Worm (Caenorhabditis elegans) whole organism, L2 larva: ENCODE measurements around the gene npr-43.

Experiments used
- C34F6.9 ChIP-seq: fragments of 150-350 bp; optimal IDR thresholded peaks from 2 replicates; lab custom pipeline; 2014; ENCODE audit warnings: missing biosample characterization, missing genetic modification characterization
- F13H6.1 ChIP-seq: sonication (generic microtip); optimal IDR thresholded peaks from 2 replicates; lab custom pipeline; 2016; ENCODE audit warnings: missing genetic modification characterization, missing compliant biosample characterization
- R02D3.7 ChIP-seq: fragments of 150-350 bp; optimal IDR thresholded peaks from 2 replicates; lab custom pipeline; 2014; ENCODE audit warnings: missing biosample characterization, missing genetic modification characterization
- Y55F3AM.14 ChIP-seq: fragments of 200-800 bp; sonication (Bioruptor generic); optimal IDR thresholded peaks from 2 replicates; lab custom pipeline; 2018; ENCODE audit warnings: mild to moderate bottlenecking, missing genetic modification characterization, missing compliant biosample characterization
- alr-1 ChIP-seq: fragments of 150-350 bp; optimal IDR thresholded peaks from 2 replicates; lab custom pipeline; 2014; ENCODE audit warnings: missing biosample characterization, missing genetic modification characterization
- ama-1 ChIP-seq: fragments of 150-350 bp; optimal IDR thresholded peaks from 2 replicates; lab custom pipeline; 2018; ENCODE audit warnings: inconsistent platforms
- blmp-1 ChIP-seq: sonication (generic microtip); optimal IDR thresholded peaks from 2 replicates; lab custom pipeline; 2017; ENCODE audit warnings: missing genetic modification characterization, mild to moderate bottlenecking, missing compliant biosample characterization, antibody characterized with exemption, moderate library complexity; ENCODE audit not compliant: insufficient read depth
- ceh-16 ChIP-seq: fragments of 150-350 bp; optimal IDR thresholded peaks from 2 replicates; lab custom pipeline; 2014; ENCODE audit warnings: missing biosample characterization, missing genetic modification characterization
- ceh-82 ChIP-seq: fragments of 150-350 bp; optimal IDR thresholded peaks from 2 replicates; lab custom pipeline; 2014; ENCODE audit warnings: missing biosample characterization, missing genetic modification characterization
- crh-2 ChIP-seq: sonication (generic microtip); optimal IDR thresholded peaks from 2 replicates; lab custom pipeline; 2017; ENCODE audit warnings: missing biosample characterization, missing genetic modification characterization
- dmd-4 ChIP-seq: sonication (generic microtip); optimal IDR thresholded peaks from 2 replicates; lab custom pipeline; 2017; ENCODE audit warnings: missing biosample characterization, missing genetic modification characterization
- egl-27 ChIP-seq: sonication (generic microtip); optimal IDR thresholded peaks from 3 replicates; lab custom pipeline; 2017; ENCODE audit warnings: missing biosample characterization, missing genetic modification reagents, missing genetic modification characterization
- elt-3 ChIP-seq: sonication (generic microtip); optimal IDR thresholded peaks from 2 replicates; lab custom pipeline; 2017; ENCODE audit warnings: missing biosample characterization, missing genetic modification characterization
- fos-1 ChIP-seq: fragments of 150-350 bp; optimal IDR thresholded peaks from 2 replicates; lab custom pipeline; 2014; ENCODE audit warnings: missing biosample characterization, missing genetic modification characterization
- gmeb-1 ChIP-seq: fragments of 150-350 bp; optimal IDR thresholded peaks from 2 replicates; lab custom pipeline; 2014; ENCODE audit warnings: missing biosample characterization, missing genetic modification characterization
- lin-11 ChIP-seq: fragments of 150-350 bp; sonication (generic microtip); optimal IDR thresholded peaks from 2 replicates; lab custom pipeline; 2014; ENCODE audit warnings: missing biosample characterization, missing genetic modification characterization, inconsistent platforms, mixed read lengths
- lsy-2 ChIP-seq, 2 experiments: fragments of 150-350 bp in 1 of 2; sonication (generic microtip) in 1 of 2; optimal IDR thresholded peaks; 2 replicates each; lab custom pipeline; 2014 to 2017; ENCODE audit warnings: missing biosample characterization in 2 of 2, missing genetic modification characterization in 2 of 2
- mab-5 ChIP-seq: fragments of 150-350 bp; optimal IDR thresholded peaks from 2 replicates; lab custom pipeline; 2014; ENCODE audit warnings: missing biosample characterization, missing genetic modification characterization
- mbf-1 ChIP-seq: sonication (generic microtip); optimal IDR thresholded peaks from 2 replicates; lab custom pipeline; 2017; ENCODE audit warnings: missing biosample characterization, missing genetic modification characterization
- mdl-1 ChIP-seq, 2 experiments: fragments of 150-350 bp in 1 of 2; sonication (generic microtip) in 1 of 2; optimal IDR thresholded peaks; 2 replicates each; lab custom pipeline; 2017; ENCODE audit warnings: missing biosample characterization in 2 of 2, missing genetic modification characterization in 2 of 2
- nhr-10 ChIP-seq: sonication (generic microtip); optimal IDR thresholded peaks from 2 replicates; lab custom pipeline; 2017; ENCODE audit warnings: missing biosample characterization, missing genetic modification characterization
- nhr-12 ChIP-seq: fragments of 150-350 bp; optimal IDR thresholded peaks from 2 replicates; lab custom pipeline; 2014; ENCODE audit warnings: missing biosample characterization, missing genetic modification characterization
- nhr-21 ChIP-seq: fragments of 150-350 bp; optimal IDR thresholded peaks from 2 replicates; lab custom pipeline; 2014; ENCODE audit warnings: missing biosample characterization, missing genetic modification characterization
- nhr-23 ChIP-seq: fragments of 150-350 bp; optimal IDR thresholded peaks from 2 replicates; lab custom pipeline; 2014; ENCODE audit warnings: missing biosample characterization, missing genetic modification reagents, missing genetic modification characterization
- nhr-25 ChIP-seq: fragments of 150-350 bp; sonication (generic microtip); optimal IDR thresholded peaks from 3 replicates; lab custom pipeline; 2014; ENCODE audit warnings: missing biosample characterization, missing genetic modification characterization
- nhr-6 ChIP-seq: fragments of 150-350 bp; optimal IDR thresholded peaks from 2 replicates; lab custom pipeline; 2014; ENCODE audit warnings: missing biosample characterization, missing genetic modification characterization
- nhr-77 ChIP-seq: fragments of 150-350 bp; optimal IDR thresholded peaks from 2 replicates; lab custom pipeline; 2014; ENCODE audit warnings: missing biosample characterization, missing genetic modification characterization
- peb-1 ChIP-seq: fragments of 150-350 bp; optimal IDR thresholded peaks from 2 replicates; lab custom pipeline; 2014; ENCODE audit warnings: missing biosample characterization, missing genetic modification characterization
- sem-4 ChIP-seq: fragments of 150-350 bp; optimal IDR thresholded peaks from 2 replicates; lab custom pipeline; 2014; ENCODE audit warnings: missing biosample characterization, missing genetic modification reagents, missing genetic modification characterization
- skn-1 ChIP-seq: sonication (generic microtip); optimal IDR thresholded peaks from 2 replicates; lab custom pipeline; 2017; ENCODE audit warnings: missing biosample characterization, missing genetic modification characterization
- sma-3 ChIP-seq: sonication (generic microtip); optimal IDR thresholded peaks from 2 replicates; lab custom pipeline; 2016; ENCODE audit warnings: missing genetic modification reagents, missing genetic modification characterization, missing compliant biosample characterization
- sma-9 ChIP-seq, 2 experiments: fragments of 150-350 bp in 1 of 2; sonication (generic microtip) in 1 of 2; optimal IDR thresholded peaks; 2 replicates each; lab custom pipeline; 2014 to 2016; ENCODE audit warnings: missing genetic modification characterization in 2 of 2, mild to moderate bottlenecking in 1 of 2, missing biosample characterization in 1 of 2, missing compliant biosample characterization in 1 of 2, missing genetic modification reagents in 1 of 2, moderate library complexity in 1 of 2
- snpc-4 ChIP-seq: fragments of 150-350 bp; optimal IDR thresholded peaks from 2 replicates; lab custom pipeline; 2014; ENCODE audit warnings: missing biosample characterization, missing genetic modification characterization
- unc-39 ChIP-seq: fragments of 150-350 bp; optimal IDR thresholded peaks from 2 replicates; lab custom pipeline; 2014; ENCODE audit warnings: missing biosample characterization, missing genetic modification characterization
- unc-55 ChIP-seq: fragments of 150-350 bp; sonication (generic microtip); optimal IDR thresholded peaks from 3 replicates; lab custom pipeline; 2014; ENCODE audit warnings: missing biosample characterization, missing genetic modification reagents, missing genetic modification characterization
- unc-62 ChIP-seq: fragments of 150-350 bp; optimal IDR thresholded peaks from 2 replicates; lab custom pipeline; 2014; ENCODE audit warnings: missing biosample characterization, missing genetic modification reagents, missing genetic modification characterization
- zag-1 ChIP-seq: fragments of 150-350 bp; optimal IDR thresholded peaks from 2 replicates; lab custom pipeline; 2014; ENCODE audit warnings: missing biosample characterization, missing genetic modification characterization
- ztf-1 ChIP-seq: fragments of 200-800 bp; sonication (Bioruptor generic); conservative IDR thresholded peaks from 2 replicates; pipeline ENCODE4 v1.3.6; 2022; ENCODE audit warnings: missing genetic modification characterization, missing compliant biosample characterization
- ztf-11 ChIP-seq: sonication (generic microtip); optimal IDR thresholded peaks from 2 replicates; lab custom pipeline; 2017; ENCODE audit warnings: missing biosample characterization, missing genetic modification characterization
- ztf-4 ChIP-seq: fragments of 150-350 bp; optimal IDR thresholded peaks from 2 replicates; lab custom pipeline; 2014; ENCODE audit warnings: missing biosample characterization, missing genetic modification characterization

Gene npr-43

ce11 chrV:14366487-14366962, 12.4 kb downstream of the npr-43 start (continued):
- TF ChIP-seq unc-39, result no peak
- TF ChIP-seq sem-4 (tag; lab: Kevin White, UChicago), result peak; percentile 69
- TF ChIP-seq zag-1 (tag; lab: Kevin White, UChicago), result peak; percentile 82
- peak; percentile 39 to 59 for TF ChIP-seq mdl-1 (tag; optimal IDR thresholded peaks at IDR 0.05; lab: Kevin White, UChicago)
- TF ChIP-seq ceh-82 (tag; lab: Kevin White, UChicago), result peak; percentile 34
- TF ChIP-seq nhr-21 (tag; lab: Kevin White, UChicago), result peak; percentile 85
- TF ChIP-seq, all 48 proteins: peak for 22

- TF ChIP-seq blmp-1 (peak; percentile 64), sem-4 (tag; lab: Kevin White, UChicago) (peak; percentile 6), ama-1 (lab: Kevin White, UChicago) (no peak), egl-27 (no peak), mab-5 (tag; lab: Kevin White, UChicago) (no peak), fos-1 (tag; lab: Kevin White, UChicago) (peak; percentile 12), mbf-1 (tag; lab: Kevin White, UChicago) (no peak), lsy-2 (tag; optimal IDR thresholded peaks at IDR 0.05; lab: Kevin White, UChicago) (peak in 1 of 2 experiments; percentile 74)
Measured at ce11 chrV:14364586-14365248, 14.2 kb downstream of the npr-43 start.

DNA sequence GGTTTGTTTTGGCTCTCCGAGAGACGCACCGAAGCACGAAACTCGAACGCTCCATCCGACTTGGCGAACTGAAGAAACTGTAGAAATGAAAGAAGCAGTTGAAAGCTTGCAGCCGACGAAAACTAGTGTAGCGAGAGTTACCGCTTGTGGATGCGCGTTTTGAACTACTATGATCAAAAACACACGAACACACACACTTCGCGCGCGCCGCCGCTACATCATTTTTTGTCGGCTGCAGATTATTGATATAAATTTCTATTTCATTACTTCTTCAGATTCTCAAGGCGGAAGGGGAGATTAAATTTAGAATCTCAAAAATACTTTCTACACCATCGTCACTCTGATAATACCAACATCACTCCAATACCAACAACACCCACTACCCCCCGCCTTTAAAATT, 16.9 kb downstream of the npr-43 start:
- TF ChIP-seq snpc-4 (tag; lab: Kevin White, UChicago), result no peak
- TF ChIP-seq Y55F3AM.14 (GFP tag; lab: Kevin White, UChicago), result no peak
- no peak for TF ChIP-seq nhr-6 (tag; lab: Kevin White, UChicago)
- TF ChIP-seq ztf-11, result no peak
- no peak for TF ChIP-seq unc-39
- no peak for TF ChIP-seq ztf-4 (tag; lab: Kevin White, UChicago)
- no peak for TF ChIP-seq nhr-10 (tag; lab: Kevin White, UChicago)
- no peak for TF ChIP-seq alr-1 (tag; lab: Kevin White, UChicago)
- no peak for TF ChIP-seq nhr-21 (tag; lab: Kevin White, UChicago)
- no peak for TF ChIP-seq F13H6.1 (tag; lab: Kevin White, UChicago)
- TF ChIP-seq peb-1 (tag; lab: Kevin White, UChicago), result no peak
- no peak for TF ChIP-seq elt-3 (tag; lab: Kevin White, UChicago)
- TF ChIP-seq nhr-77, result no peak
- TF ChIP-seq nhr-25, result no peak
- no peak for TF ChIP-seq zag-1 (tag; lab: Kevin White, UChicago)
- no peak for TF ChIP-seq C34F6.9
- TF ChIP-seq dmd-4 (tag; lab: Kevin White, UChicago), result no peak

ce11 chrV:14358577-14358976, 20.3 kb downstream of the npr-43 start, which contains the start of gene Y49A3A.4:
TSS of gene Y49A3A.4 (minus strand) at chrV:14358890.
- TF ChIP-seq snpc-4 (tag; lab: Kevin White, UChicago) (peak; percentile 89), sem-4 (tag; lab: Kevin White, UChicago) (no peak)

- peak; percentile 48 for TF ChIP-seq fos-1 (tag; lab: Kevin White, UChicago)
- no peak for TF ChIP-seq skn-1 (tag; lab: Kevin White, UChicago)
- peak; percentile 60 for TF ChIP-seq mab-5 (tag; lab: Kevin White, UChicago)
- TF ChIP-seq nhr-77, result no peak
- TF ChIP-seq unc-55 (GFP tag; lab: Kevin White, UChicago), result peak; percentile 88
- TF ChIP-seq sem-4 (tag; lab: Kevin White, UChicago), result peak; percentile 52
- peak; percentile 80 for TF ChIP-seq F13H6.1 (tag; lab: Kevin White, UChicago)
- peak; percentile 32 for TF ChIP-seq ceh-16 (tag; lab: Kevin White, UChicago)
- no peak for TF ChIP-seq ztf-4 (tag; lab: Kevin White, UChicago)
- no peak for TF ChIP-seq nhr-23 (tag; lab: Kevin White, UChicago)
- TF ChIP-seq unc-62 (GFP tag; lab: Kevin White, UChicago), result no peak
- no peak for TF ChIP-seq nhr-12
- TF ChIP-seq R02D3.7 (tag; lab: Kevin White, UChicago), result peak; percentile 49
- TF ChIP-seq ama-1 (lab: Kevin White, UChicago), result peak; percentile 78
- TF ChIP-seq nhr-25, result peak; percentile 87
- TF ChIP-seq lsy-2 (tag; optimal IDR thresholded peaks at IDR 0.05; lab: Kevin White, UChicago), result peak; percentile 81 to 93
- TF ChIP-seq alr-1 (tag; lab: Kevin White, UChicago), result no peak
- TF ChIP-seq lin-11, result peak; percentile 15
- no peak for TF ChIP-seq ztf-1
- TF ChIP-seq egl-27, result peak; percentile 46
- TF ChIP-seq gmeb-1 (tag; lab: Kevin White, UChicago), result peak; percentile 98
- TF ChIP-seq snpc-4 (tag; lab: Kevin White, UChicago), result peak; percentile 82
- TF ChIP-seq nhr-21 (tag; lab: Kevin White, UChicago), result peak; percentile 73
- TF ChIP-seq sma-9 (GFP tag; optimal IDR thresholded peaks at IDR 0.05; lab: Kevin White, UChicago), result peak; percentile 86
- TF ChIP-seq sma-9 (tag; optimal IDR thresholded peaks at IDR 0.05; lab: Kevin White, UChicago), result no peak
- TF ChIP-seq sma-3, result peak; percentile 80
- peak in 1 of 2 experiments; percentile 26 for TF ChIP-seq mdl-1 (tag; optimal IDR thresholded peaks at IDR 0.05; lab: Kevin White, UChicago)
- peak; percentile 92 for TF ChIP-seq C34F6.9
- TF ChIP-seq crh-2 (tag; lab: Kevin White, UChicago), result peak; percentile 80
Measured at ce11 chrV:14355738-14356368, 23.0 kb downstream of the npr-43 start, which contains the start of gene cyn-1. TSS of gene cyn-1 (plus strand) at chrV:14356076.
